Worm (Caenorhabditis elegans): ENCODE data around the gene T18D3.5.

Gene T18D3.5

DNA sequence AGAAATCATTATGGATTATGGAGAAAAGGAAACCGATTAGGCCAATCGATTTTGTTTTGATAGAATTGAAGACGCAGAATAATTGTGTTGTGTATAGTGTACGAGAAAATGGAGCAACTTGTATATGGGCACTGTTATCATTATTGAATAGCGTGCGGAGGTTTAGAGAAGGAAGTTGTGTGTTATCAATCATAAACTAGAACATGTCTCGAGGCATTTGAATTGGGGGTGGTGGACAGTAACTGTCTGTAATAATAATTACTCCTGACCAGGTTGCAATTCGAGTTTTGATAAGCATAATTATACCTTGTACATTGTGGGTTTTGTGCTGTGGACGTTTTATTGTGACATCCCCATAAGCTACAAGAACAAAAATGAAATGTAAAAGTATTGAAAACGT lies 3.2 kb downstream of the T18D3.5 start, which contains the start of gene cdf-2 (continued):
- peak; percentile 58 for TF ChIP-seq dmd-6 (GFP tag; IDR thresholded peaks at IDR 0.05)
- TF ChIP-seq Y75B8A.6 (GFP tag; IDR thresholded peaks at IDR 0.05) = no peak
- no peak for TF ChIP-seq snpc-1.2 (GFP tag; IDR thresholded peaks at IDR 0.05)
- TF ChIP-seq pha-4 (GFP tag; IDR thresholded peaks at IDR 0.05) = no peak
- TF ChIP-seq pha-4 (tag; optimal IDR thresholded peaks at IDR 0.05) = no peak
- TF ChIP-seq nhr-76 (tag; optimal IDR thresholded peaks at IDR 0.05) = no peak
- no peak for TF ChIP-seq gei-8 (GFP tag; optimal IDR thresholded peaks at IDR 0.05)
- TF ChIP-seq nhr-111 (GFP tag; optimal IDR thresholded peaks at IDR 0.05) = no peak
- TF ChIP-seq ztf-11 (tag; optimal IDR thresholded peaks at IDR 0.05) = no peak
- no peak for TF ChIP-seq mxl-3 (GFP tag; optimal IDR thresholded peaks at IDR 0.05)
- no peak for TF ChIP-seq skn-1 (tag; optimal IDR thresholded peaks at IDR 0.05)
- no peak for TF ChIP-seq aly-2 (tag; optimal IDR thresholded peaks at IDR 0.05)
- TF ChIP-seq set-16 (GFP tag; IDR thresholded peaks at IDR 0.05) = no peak
- peak; percentile 85 for TF ChIP-seq nhr-28 (tag; optimal IDR thresholded peaks at IDR 0.05)
- no peak for TF ChIP-seq nhr-6 (tag; optimal IDR thresholded peaks at IDR 0.05)
- no peak for TF ChIP-seq jun-1 (tag; optimal IDR thresholded peaks at IDR 0.05)
- TF ChIP-seq ctbp-1 (GFP tag; IDR thresholded peaks at IDR 0.05) = no peak
- TF ChIP-seq nhr-41 (GFP tag; IDR thresholded peaks at IDR 0.05) = no peak
- TF ChIP-seq ceh-62 (tag; optimal IDR thresholded peaks at IDR 0.05) = no peak
- no peak for TF ChIP-seq ama-1 (optimal IDR thresholded peaks at IDR 0.05)
- peak; percentile 19 for TF ChIP-seq nhr-102 (tag; optimal IDR thresholded peaks at IDR 0.05)

ce11 chrX:12467660-12468111 lies 4.1 kb downstream of the T18D3.5 start, which contains the start of gene myo-2:
Gene myo-2 (plus strand): TSS chrX:12468061.
- TF ChIP-seq nhr-25 (tag; optimal IDR thresholded peaks at IDR 0.05; ENCODE audit: borderline replicate concordance, insufficient read depth) (no peak), mes-2 (tag; optimal IDR thresholded peaks at IDR 0.05; ENCODE audit: poor library complexity, severe bottlenecking) (no peak), set-16 (GFP tag; IDR thresholded peaks at IDR 0.05) (peak; percentile 14; the same call in 1 of the 2 replicates), mdt-29 (GFP tag; IDR thresholded peaks at IDR 0.05) (no peak)

- TF ChIP-seq unc-62 (GFP tag; optimal IDR thresholded peaks at IDR 0.05 in 1 of 2) (peak in 1 of 2 experiments; percentile 94), unc-62 (tag; optimal IDR thresholded peaks at IDR 0.05) (no peak), nhr-102 (tag; optimal IDR thresholded peaks at IDR 0.05) (no peak)
These were observed 6.2 kb downstream of the T18D3.5 start for ce11 chrX:12469846-12470245.

DNA sequence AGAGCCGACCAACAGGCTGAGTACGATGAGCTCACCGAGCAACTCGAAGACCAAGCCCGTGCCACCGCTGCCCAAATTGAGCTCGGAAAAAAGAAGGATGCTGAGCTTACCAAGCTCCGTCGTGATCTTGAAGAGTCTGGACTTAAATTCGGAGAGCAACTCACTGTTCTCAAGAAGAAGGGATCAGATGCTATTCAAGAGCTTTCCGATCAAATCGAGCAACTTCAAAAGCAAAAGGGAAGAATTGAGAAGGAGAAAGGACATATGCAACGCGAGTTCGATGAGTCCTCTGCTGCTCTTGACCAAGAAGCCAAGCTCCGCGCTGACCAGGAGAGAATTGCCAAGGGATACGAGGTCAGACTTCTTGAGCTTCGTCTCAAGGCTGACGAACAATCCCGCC lies 8.6 kb downstream of the T18D3.5 start:
- no peak for TF ChIP-seq lin-38 (GFP tag; IDR thresholded peaks at IDR 0.05)
- peak; percentile 94 for TF ChIP-seq aha-1 (tag)
- TF ChIP-seq set-16 (GFP tag; IDR thresholded peaks at IDR 0.05) = 0 out of 2 replicates have a peak, but pooled peaks have one; percentile 10

- no peak for TF ChIP-seq F37D6.2 (tag; optimal IDR thresholded peaks at IDR 0.05)
- no peak for TF ChIP-seq tag-97 (GFP tag; IDR thresholded peaks at IDR 0.05)
- no peak for TF ChIP-seq Y48G9A.11 (GFP tag; IDR thresholded peaks at IDR 0.05)
- TF ChIP-seq F26F4.8 (GFP tag; conservative IDR thresholded peaks at IDR 0.05) = no peak
- no peak for TF ChIP-seq nhr-10 (tag; optimal IDR thresholded peaks at IDR 0.05)
- no peak for TF ChIP-seq T26A8.4 (GFP tag; IDR thresholded peaks at IDR 0.05)
- peak; percentile 54 for TF ChIP-seq aha-1 (tag)
- TF ChIP-seq lin-13 (GFP tag; optimal IDR thresholded peaks at IDR 0.05) = no peak
- TF ChIP-seq unc-62 (GFP tag; optimal IDR thresholded peaks at IDR 0.05 in 1 of 2) = peak in 1 of 2 experiments; percentile 6
- TF ChIP-seq unc-62 (tag; optimal IDR thresholded peaks at IDR 0.05) = no peak
These were observed 12.8 kb downstream of the T18D3.5 start for ce11 chrX:12476412-12476811.
